Worm (Caenorhabditis elegans) whole organism, late embryonic: ENCODE measurements around the gene sri-25.

Experiments
- C08G9.2 ChIP-seq: sonication (generic microtip); optimal IDR thresholded peaks from 2 replicates; lab custom pipeline; 2016; ENCODE audit warnings: mild to moderate bottlenecking, missing genetic modification characterization, moderate library complexity, missing compliant biosample characterization
- C38D4.7 ChIP-seq: fragments of 200-800 bp; sonication (Bioruptor generic); optimal IDR thresholded peaks from 2 replicates; lab custom pipeline; 2018; ENCODE audit warnings: mild to moderate bottlenecking, missing genetic modification characterization, moderate library complexity, missing compliant biosample characterization
- F13H6.1 ChIP-seq: sonication (generic microtip); optimal IDR thresholded peaks from 2 replicates; lab custom pipeline; 2016; ENCODE audit warnings: missing genetic modification characterization, missing compliant biosample characterization
- K02D7.2 ChIP-seq: sonication (generic microtip); optimal IDR thresholded peaks from 2 replicates; lab custom pipeline; 2017; ENCODE audit warnings: mild to moderate bottlenecking, missing genetic modification characterization, missing compliant biosample characterization
- Y22D7AL.16 ChIP-seq: sonication (generic microtip); optimal IDR thresholded peaks from 2 replicates; lab custom pipeline; 2016; ENCODE audit warnings: missing genetic modification characterization, missing compliant biosample characterization
- ahr-1 ChIP-seq: sonication (generic microtip); optimal IDR thresholded peaks from 2 replicates; lab custom pipeline; 2016; ENCODE audit warnings: missing genetic modification characterization, missing compliant biosample characterization
- ama-1 ChIP-seq: fragments of 150-350 bp; optimal IDR thresholded peaks from 2 replicates; lab custom pipeline; 2014
- ceh-14 ChIP-seq: sonication (generic microtip); optimal IDR thresholded peaks from 2 replicates; lab custom pipeline; 2016; ENCODE audit warnings: missing genotype, missing genetic modification characterization, missing compliant biosample characterization
- ceh-18 ChIP-seq: sonication (generic microtip); optimal IDR thresholded peaks from 2 replicates; lab custom pipeline; 2016; ENCODE audit warnings: missing genetic modification characterization, missing compliant biosample characterization
- ceh-19 ChIP-seq: fragments of 200-800 bp; sonication (Bioruptor generic); optimal IDR thresholded peaks from 2 replicates; lab custom pipeline; 2018; ENCODE audit warnings: mild to moderate bottlenecking, missing genetic modification characterization, missing compliant biosample characterization
- ceh-2 ChIP-seq: sonication (generic microtip); optimal IDR thresholded peaks from 2 replicates; lab custom pipeline; 2016; ENCODE audit warnings: missing genotype, missing genetic modification characterization, missing compliant biosample characterization
- ceh-22 ChIP-seq: sonication (generic microtip); optimal IDR thresholded peaks from 2 replicates; lab custom pipeline; 2017; ENCODE audit warnings: missing biosample characterization, missing genetic modification characterization
- ceh-24 ChIP-seq: sonication (generic microtip); optimal IDR thresholded peaks from 2 replicates; lab custom pipeline; 2016; ENCODE audit warnings: mild to moderate bottlenecking, missing genetic modification characterization, missing compliant biosample characterization
- ceh-30 ChIP-seq: fragments of 150-350 bp; optimal IDR thresholded peaks from 2 replicates; lab custom pipeline; 2014; ENCODE audit warnings: missing biosample characterization, missing genetic modification characterization
- ceh-34 ChIP-seq: sonication (generic microtip); optimal IDR thresholded peaks from 2 replicates; lab custom pipeline; 2016; ENCODE audit warnings: mild to moderate bottlenecking, missing genetic modification characterization, missing compliant biosample characterization
- ceh-45 ChIP-seq: fragments of 200-800 bp; sonication (Bioruptor generic); IDR thresholded peaks from 2 replicates; pipeline ENCODE4 v1.3.6; 2022; ENCODE audit warnings: missing genetic modification reagents, missing genetic modification characterization, missing compliant biosample characterization
- ceh-48 ChIP-seq: sonication (generic microtip); optimal IDR thresholded peaks from 2 replicates; lab custom pipeline; 2016; ENCODE audit warnings: missing genetic modification characterization, inconsistent platforms, missing compliant biosample characterization
- ceh-9 ChIP-seq: sonication (generic microtip); optimal IDR thresholded peaks from 2 replicates; lab custom pipeline; 2016; ENCODE audit warnings: mild to moderate bottlenecking, missing genetic modification characterization, inconsistent platforms, missing compliant biosample characterization
- che-1 ChIP-seq: sonication (generic microtip); optimal IDR thresholded peaks from 2 replicates; lab custom pipeline; 2016; ENCODE audit warnings: mild to moderate bottlenecking, missing genetic modification characterization, missing compliant biosample characterization
- dve-1 ChIP-seq: sonication (generic microtip); optimal IDR thresholded peaks from 2 replicates; lab custom pipeline; 2017; ENCODE audit warnings: antibody characterized with exemption, mild to moderate bottlenecking, missing genetic modification characterization, missing compliant biosample characterization
- elt-4 ChIP-seq: sonication (generic microtip); optimal IDR thresholded peaks from 2 replicates; lab custom pipeline; 2016; ENCODE audit warnings: missing genetic modification characterization, missing compliant biosample characterization
- ets-4 ChIP-seq: sonication (generic microtip); optimal IDR thresholded peaks from 2 replicates; lab custom pipeline; 2016; ENCODE audit warnings: missing genetic modification characterization, missing compliant biosample characterization
- fax-1 ChIP-seq: sonication (generic microtip); optimal IDR thresholded peaks from 2 replicates; lab custom pipeline; 2016; ENCODE audit warnings: missing genotype, missing genetic modification characterization, missing compliant biosample characterization
- fkh-10 ChIP-seq: fragments of 150-350 bp; optimal IDR thresholded peaks from 2 replicates; lab custom pipeline; 2014; ENCODE audit warnings: missing biosample characterization, missing genetic modification reagents, missing genetic modification characterization
- gmeb-2 ChIP-seq: sonication (generic microtip); optimal IDR thresholded peaks from 2 replicates; lab custom pipeline; 2016; ENCODE audit warnings: missing genetic modification characterization, inconsistent platforms, missing compliant biosample characterization
- hlh-13 ChIP-seq: fragments of 200-800 bp; sonication (Bioruptor generic); optimal IDR thresholded peaks from 2 replicates; lab custom pipeline; 2018; ENCODE audit warnings: mild to moderate bottlenecking, missing genetic modification characterization, missing compliant biosample characterization
- hlh-30 ChIP-seq: sonication (generic microtip); optimal IDR thresholded peaks from 2 replicates; lab custom pipeline; 2017; ENCODE audit warnings: antibody characterized with exemption, missing genetic modification characterization, missing compliant biosample characterization; ENCODE audit not compliant: insufficient read depth
- hlh-6 ChIP-seq: sonication (generic microtip); optimal IDR thresholded peaks from 2 replicates; lab custom pipeline; 2016; ENCODE audit warnings: missing genotype, missing genetic modification characterization, missing compliant biosample characterization
- hlh-8 ChIP-seq: sonication (generic microtip); optimal IDR thresholded peaks from 2 replicates; lab custom pipeline; 2016; ENCODE audit warnings: missing genotype, missing genetic modification characterization, missing compliant biosample characterization
- lim-6 ChIP-seq: sonication (generic microtip); optimal IDR thresholded peaks from 2 replicates; lab custom pipeline; 2016; ENCODE audit warnings: missing genetic modification characterization, missing compliant biosample characterization
- nhr-11 ChIP-seq: fragments of 150-350 bp; optimal IDR thresholded peaks from 2 replicates; lab custom pipeline; 2014; ENCODE audit warnings: missing biosample characterization, missing genetic modification characterization
- nhr-232 ChIP-seq: sonication (generic microtip); optimal IDR thresholded peaks from 2 replicates; lab custom pipeline; 2016; ENCODE audit warnings: missing genetic modification characterization, missing compliant biosample characterization
- npax-4 ChIP-seq: sonication (generic microtip); optimal IDR thresholded peaks from 2 replicates; lab custom pipeline; 2016; ENCODE audit warnings: missing genetic modification characterization, missing compliant biosample characterization
- odd-2 ChIP-seq: sonication (generic microtip); optimal IDR thresholded peaks from 2 replicates; lab custom pipeline; 2017; ENCODE audit warnings: antibody characterized with exemption, mild to moderate bottlenecking, missing genetic modification characterization, missing compliant biosample characterization
- pat-9 ChIP-seq: fragments of 200-800 bp; sonication (Bioruptor generic); optimal IDR thresholded peaks from 2 replicates; lab custom pipeline; 2018; ENCODE audit warnings: mild to moderate bottlenecking, missing genetic modification characterization, moderate library complexity, missing compliant biosample characterization
- pha-2 ChIP-seq: sonication (generic microtip); optimal IDR thresholded peaks from 2 replicates; lab custom pipeline; 2017; ENCODE audit warnings: mild to moderate bottlenecking, missing genetic modification characterization, missing compliant biosample characterization
- pha-4 ChIP-seq: fragments of 150-350 bp; optimal IDR thresholded peaks from 2 replicates; lab custom pipeline; 2018; ENCODE audit warnings: missing biosample characterization, missing genetic modification reagents, missing genetic modification characterization
- pqm-1 ChIP-seq: sonication (generic microtip); optimal IDR thresholded peaks from 2 replicates; lab custom pipeline; 2016; ENCODE audit warnings: missing genetic modification characterization, missing compliant biosample characterization
- pros-1 ChIP-seq: fragments of 150-350 bp; optimal IDR thresholded peaks from 2 replicates; lab custom pipeline; 2014; ENCODE audit warnings: missing biosample characterization, missing genetic modification reagents, missing genetic modification characterization
- sdc-2 ChIP-seq: sonication (generic microtip); optimal IDR thresholded peaks from 2 replicates; lab custom pipeline; 2016; ENCODE audit warnings: missing genotype, missing genetic modification characterization, missing compliant biosample characterization
- syd-9 ChIP-seq: sonication (generic microtip); optimal IDR thresholded peaks from 2 replicates; lab custom pipeline; 2016; ENCODE audit warnings: mild to moderate bottlenecking, missing genetic modification characterization, moderate library complexity, missing compliant biosample characterization
- tbx-2 ChIP-seq: sonication (generic microtip); optimal IDR thresholded peaks from 2 replicates; lab custom pipeline; 2016; ENCODE audit warnings: missing genetic modification characterization, missing compliant biosample characterization
- tbx-7 ChIP-seq: sonication (generic microtip); optimal IDR thresholded peaks from 2 replicates; lab custom pipeline; 2016; ENCODE audit warnings: missing genotype, missing genetic modification characterization, missing compliant biosample characterization
- unc-55 ChIP-seq: sonication (generic microtip); optimal IDR thresholded peaks from 2 replicates; lab custom pipeline; 2017; ENCODE audit warnings: missing biosample characterization, missing genetic modification reagents, missing genetic modification characterization
- zip-5 ChIP-seq: sonication (generic microtip); optimal IDR thresholded peaks from 2 replicates; lab custom pipeline; 2016; ENCODE audit warnings: missing genetic modification characterization, missing compliant biosample characterization
- ztf-16 ChIP-seq: sonication (generic microtip); optimal IDR thresholded peaks from 2 replicates; lab custom pipeline; 2017; ENCODE audit warnings: missing genetic modification characterization, missing compliant biosample characterization

The sri-25 gene

DNA sequence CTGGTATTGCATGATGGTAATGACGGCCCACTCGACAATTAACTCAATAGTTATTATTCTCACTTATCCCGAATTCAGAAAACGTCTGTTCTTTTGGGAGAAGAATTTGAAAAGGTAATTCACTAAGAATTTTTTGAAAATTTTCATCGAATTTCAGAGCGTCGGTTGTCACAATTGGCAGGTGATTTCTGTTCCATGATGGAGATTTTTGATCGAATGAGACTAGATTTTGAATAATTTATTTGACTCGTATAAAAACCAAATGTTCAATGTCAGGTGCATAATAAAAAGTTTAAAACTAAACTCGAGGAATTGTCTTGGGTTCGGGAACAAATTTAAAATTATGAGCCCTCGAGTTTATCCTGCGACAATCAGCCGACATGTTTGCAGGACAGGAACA is at the start of gene sri-25:
Gene sri-25, plus strand, starts transcription at position 301 of the 400 bp plus-strand sequence.
- TF ChIP-seq ztf-16 (no peak), elt-4 (tag; lab: Kevin White, UChicago) (no peak), fax-1 (no peak), pros-1 (no peak), F13H6.1 (tag; lab: Kevin White, UChicago) (no peak), unc-55 (no peak), tbx-2 (tag; lab: Kevin White, UChicago) (no peak)
- TF ChIP-seq, all 69 proteins: peak for 0

- TF ChIP-seq C08G9.2 (tag; lab: Kevin White, UChicago) (no peak), pqm-1 (tag; lab: Kevin White, UChicago) (no peak), K02D7.2 (no peak), C38D4.7 (GFP tag; lab: Kevin White, UChicago) (no peak), elt-4 (tag; lab: Kevin White, UChicago) (no peak), ceh-14 (no peak), ceh-45 (GFP tag; lab: Robert Waterston, UW) (no peak), hlh-30 (tag; lab: Kevin White, UChicago) (no peak), F13H6.1 (tag; lab: Kevin White, UChicago) (no peak), sdc-2 (tag; lab: Kevin White, UChicago) (no peak), hlh-8 (tag; lab: Kevin White, UChicago) (no peak), ceh-48 (tag; lab: Kevin White, UChicago) (no peak), syd-9 (tag; lab: Kevin White, UChicago) (no peak), che-1 (no peak), gmeb-2 (tag; lab: Kevin White, UChicago) (no peak), hlh-6 (no peak), ceh-19 (GFP tag; lab: Kevin White, UChicago) (no peak), tbx-7 (no peak), dve-1 (tag; lab: Kevin White, UChicago) (no peak)
These were observed 41.3 kb upstream of the sri-25 start, which contains the start of gene clec-47 for ce11 chrV:15175459-15175858. clec-47 (plus strand) TSS chrV:15175759.

- TF ChIP-seq ceh-18 (tag; lab: Kevin White, UChicago) (no peak), zip-5 (tag; lab: Kevin White, UChicago) (no peak), F13H6.1 (tag; lab: Kevin White, UChicago) (no peak), fax-1 (no peak), odd-2 (no peak), ztf-16 (no peak), ama-1 (no peak), pha-4 (tag; lab: Kevin White, UChicago) (no peak), ceh-2 (tag; lab: Kevin White, UChicago) (no peak), ceh-22 (tag; lab: Kevin White, UChicago) (no peak), pros-1 (no peak), tbx-2 (tag; lab: Kevin White, UChicago) (no peak), ceh-24 (tag; lab: Kevin White, UChicago) (no peak), pat-9 (tag; lab: Kevin White, UChicago) (no peak), nhr-11 (no peak), lim-6 (tag; lab: Kevin White, UChicago) (no peak), ets-4 (tag; lab: Kevin White, UChicago) (no peak)
These were observed 37.0 kb upstream of the sri-25 start, which contains the start of gene T09F5.10 for ce11 chrV:15179757-15180156. T09F5.10 (plus strand) TSS chrV:15180057.

- TF ChIP-seq ztf-16 (no peak), dve-1 (tag; lab: Kevin White, UChicago) (no peak), unc-55 (no peak), C38D4.7 (GFP tag; lab: Kevin White, UChicago) (no peak)
These were observed 34.9 kb upstream of the sri-25 start for ce11 chrV:15181899-15182298.

ce11 chrV:15182407-15182806 is 34.4 kb upstream of the sri-25 start, which contains the start of gene fbxa-84:
fbxa-84 (plus strand) TSS chrV:15182440.
- no peak for TF ChIP-seq pha-2 (tag; lab: Kevin White, UChicago)
- no peak for TF ChIP-seq npax-4 (tag; lab: Kevin White, UChicago)
- TF ChIP-seq hlh-13 (GFP tag; lab: Kevin White, UChicago) = no peak
- TF ChIP-seq ceh-9 (tag; lab: Kevin White, UChicago) = no peak
- no peak for TF ChIP-seq C08G9.2 (tag; lab: Kevin White, UChicago)
- no peak for TF ChIP-seq ceh-34 (tag; lab: Kevin White, UChicago)
- TF ChIP-seq tbx-2 (tag; lab: Kevin White, UChicago) = no peak
- no peak for TF ChIP-seq Y22D7AL.16
- no peak for TF ChIP-seq ahr-1
- no peak for TF ChIP-seq nhr-232 (tag; lab: Kevin White, UChicago)
- no peak for TF ChIP-seq pros-1
- no peak for TF ChIP-seq ceh-30 (tag; lab: Kevin White, UChicago)
- no peak for TF ChIP-seq hlh-30 (tag; lab: Kevin White, UChicago)
- no peak for TF ChIP-seq fkh-10 (GFP tag; lab: Kevin White, UChicago)
